Fruit fly (Drosophila melanogaster) whole organism, embryonic: ENCODE results near the gene Dpm3.

ENCODE experiments used
- Bgb ChIP-seq: fragments of 200-800 bp; sonication (Bioruptor generic); IDR thresholded peaks from 2 replicates; pipeline ENCODE4 v1.3.6; 2022; ENCODE audit warnings: missing biosample characterization, missing genetic modification characterization; ENCODE audit not compliant: partially characterized antibody
- CG10431 ChIP-seq: fragments of 200-800 bp; sonication (Bioruptor generic); optimal IDR thresholded peaks from 3 replicates; lab custom pipeline; 2018; ENCODE audit warnings: missing biosample characterization, mild to moderate bottlenecking, missing genetic modification characterization
- CG11723 ChIP-seq: fragments of 200-800 bp; sonication (Bioruptor generic); optimal IDR thresholded peaks from 2 replicates; lab custom pipeline; 2017; ENCODE audit warnings: missing biosample characterization, mild to moderate bottlenecking, missing genetic modification characterization
- CG14014 ChIP-seq: fragments of 200-800 bp; sonication (Bioruptor generic); IDR thresholded peaks from 2 replicates; pipeline ENCODE4 v1.3.6; 2022; ENCODE audit warnings: missing biosample characterization, missing genetic modification characterization
- CG15269 ChIP-seq: fragments of 200-800 bp; sonication (Bioruptor generic); optimal IDR thresholded peaks from 2 replicates; lab custom pipeline; 2018; ENCODE audit warnings: missing biosample characterization, mild to moderate bottlenecking, missing genetic modification characterization, moderate library complexity
- CG1832 ChIP-seq: fragments of 200-800 bp; sonication (Bioruptor generic); optimal IDR thresholded peaks from 2 replicates; lab custom pipeline; 2017; ENCODE audit warnings: missing biosample characterization, mild to moderate bottlenecking, missing genetic modification characterization, inconsistent platforms
- CG32767 ChIP-seq: fragments of 200-800 bp; sonication (Bioruptor generic); IDR thresholded peaks from 2 replicates; pipeline ENCODE4 v1.3.6; 2022; ENCODE audit warnings: missing biosample characterization, missing genetic modification characterization
- CG3726 ChIP-seq: fragments of 200-800 bp; sonication (Bioruptor generic); IDR thresholded peaks from 3 replicates; pipeline ENCODE4, ENCODE4 v1.3.6; 2022; ENCODE audit warnings: missing biosample characterization, missing genetic modification characterization
- CG4282 ChIP-seq: fragments of 200-800 bp; sonication (Bioruptor generic); optimal IDR thresholded peaks from 2 replicates; lab custom pipeline; 2016; ENCODE audit warnings: missing biosample characterization, missing genetic modification characterization
- CG5245 ChIP-seq: fragments of 200-800 bp; sonication (Bioruptor generic); optimal IDR thresholded peaks from 3 replicates; lab custom pipeline; 2016; ENCODE audit warnings: missing biosample characterization, missing genetic modification characterization
- CG6683 ChIP-seq: fragments of 200-800 bp; sonication (Bioruptor generic); optimal IDR thresholded peaks from 2 replicates; lab custom pipeline; 2017; ENCODE audit warnings: missing biosample characterization, mild to moderate bottlenecking, missing genetic modification characterization, missing genetic modification reagents
- CG6765 ChIP-seq: fragments of 200-800 bp; sonication (Bioruptor generic); optimal IDR thresholded peaks from 3 replicates; lab custom pipeline; 2017; ENCODE audit warnings: missing biosample characterization, mild to moderate bottlenecking, missing genetic modification characterization
- CG8388 ChIP-seq: fragments of 200-800 bp; sonication (Bioruptor generic); optimal IDR thresholded peaks from 2 replicates; lab custom pipeline; 2019; ENCODE audit warnings: missing biosample characterization, mild to moderate bottlenecking, missing genetic modification characterization, moderate library complexity
- CG9609 ChIP-seq: fragments of 200-800 bp; sonication (Bioruptor generic); optimal IDR thresholded peaks from 3 replicates; lab custom pipeline; 2016; ENCODE audit warnings: missing biosample characterization, missing genetic modification characterization
- Elba2 ChIP-seq: fragments of 200-800 bp; sonication (Bioruptor generic); optimal IDR thresholded peaks from 3 replicates; lab custom pipeline; 2016; ENCODE audit warnings: missing biosample characterization, missing genetic modification characterization
- Lpt ChIP-seq: fragments of >200 bp; optimal IDR thresholded peaks from 2 replicates; lab custom pipeline; 2018; ENCODE audit warnings: missing biosample characterization, missing genetic modification characterization
- YL-1 ChIP-seq: fragments of 200-800 bp; sonication (Bioruptor generic); optimal IDR thresholded peaks from 3 replicates; lab custom pipeline; 2017; ENCODE audit warnings: missing biosample characterization, mild to moderate bottlenecking, missing genetic modification characterization
- ab ChIP-seq: fragments of 200-800 bp; sonication (Bioruptor generic); optimal IDR thresholded peaks from 2 replicates; lab custom pipeline; 2016; ENCODE audit warnings: missing biosample characterization, missing genetic modification characterization
- ash1 ChIP-seq: fragments of 200-800 bp; sonication (Bioruptor generic); optimal IDR thresholded peaks from 2 replicates; lab custom pipeline; 2018; ENCODE audit warnings: missing biosample characterization, mild to moderate bottlenecking, missing genetic modification characterization
- br ChIP-seq: fragments of >200 bp; optimal IDR thresholded peaks from 2 replicates; lab custom pipeline; 2017
- btn ChIP-seq: fragments of 200-800 bp; sonication (Bioruptor generic); optimal IDR thresholded peaks from 2 replicates; lab custom pipeline; 2016; ENCODE audit warnings: missing biosample characterization, missing genetic modification characterization
- cato ChIP-seq: fragments of 200-800 bp; sonication (Bioruptor generic); optimal IDR thresholded peaks from 2 replicates; lab custom pipeline; 2016; ENCODE audit warnings: missing biosample characterization, missing genetic modification characterization, borderline replicate concordance
- cg ChIP-seq: fragments of 200-800 bp; sonication (Bioruptor generic); optimal IDR thresholded peaks from 3 replicates; lab custom pipeline; 2019; ENCODE audit warnings: missing biosample characterization, mild to moderate bottlenecking, missing genetic modification characterization, moderate library complexity
- cwo ChIP-seq: fragments of 200-800 bp; sonication (Bioruptor generic); optimal IDR thresholded peaks from 3 replicates; lab custom pipeline; 2017; ENCODE audit warnings: missing biosample characterization, missing genetic modification characterization, mild to moderate bottlenecking, moderate library complexity, missing genetic modification reagents
- da ChIP-seq: fragments of 200-800 bp; sonication (Bioruptor generic); optimal IDR thresholded peaks from 2 replicates; lab custom pipeline; 2016; ENCODE audit warnings: missing biosample characterization, missing genetic modification characterization
- disco-r ChIP-seq: fragments of 200-800 bp; sonication (Bioruptor generic); optimal IDR thresholded peaks from 2 replicates; lab custom pipeline; 2016; ENCODE audit warnings: missing biosample characterization, missing genetic modification characterization
- fd3F ChIP-seq: fragments of 200-800 bp; sonication (Bioruptor generic); optimal IDR thresholded peaks from 2 replicates; lab custom pipeline; 2018; ENCODE audit warnings: missing biosample characterization, mild to moderate bottlenecking, missing genetic modification characterization, moderate library complexity
- insv ChIP-seq, 2 experiments: fragments of 200-800 bp; sonication (Bioruptor generic); optimal IDR thresholded peaks; 3 replicates each; lab custom pipeline; 2016 to 2018; ENCODE audit warnings: missing biosample characterization in 2 of 2, missing genetic modification characterization in 2 of 2
- inv ChIP-seq: fragments of 200-800 bp; sonication (Bioruptor generic); IDR thresholded peaks from 2 replicates; pipeline ENCODE4 v1.3.6; 2022; ENCODE audit warnings: missing biosample characterization, missing genetic modification characterization; ENCODE audit not compliant: partially characterized antibody
- lov ChIP-seq, 2 experiments: fragments of 200-800 bp in 1 of 2; fragments of >200 bp in 1 of 2; sonication (Bioruptor generic) in 1 of 2; IDR thresholded peaks in 1 of 2; optimal IDR thresholded peaks in 1 of 2; 2 replicates in 1 of 2; 3 replicates in 1 of 2; pipeline versions ENCODE4 v1.3.6 to Lab custom; 2017 to 2022; ENCODE audit warnings: missing biosample characterization in 1 of 2, missing genetic modification characterization in 1 of 2
- oc ChIP-seq: fragments of 200-800 bp; sonication (Bioruptor generic); optimal IDR thresholded peaks from 2 replicates; lab custom pipeline; 2018; ENCODE audit warnings: missing biosample characterization, mild to moderate bottlenecking, missing genetic modification characterization, moderate library complexity
- pzg ChIP-seq: fragments of 200-800 bp; sonication (Bioruptor generic); optimal IDR thresholded peaks from 3 replicates; lab custom pipeline; 2018; ENCODE audit warnings: missing biosample characterization, mild to moderate bottlenecking, missing genetic modification characterization, moderate library complexity
- rib ChIP-seq: fragments of 200-800 bp; sonication (Bioruptor generic); IDR thresholded peaks from 2 replicates; pipeline ENCODE4 v1.3.6; 2022; ENCODE audit warnings: missing biosample characterization, missing genetic modification characterization
- shn ChIP-seq: fragments of 200-800 bp; sonication (Bioruptor generic); optimal IDR thresholded peaks from 3 replicates; lab custom pipeline; 2016; ENCODE audit warnings: missing biosample characterization, missing genetic modification characterization
- trh ChIP-seq: fragments of 200-800 bp; sonication (Bioruptor generic); optimal IDR thresholded peaks from 2 replicates; lab custom pipeline; 2016; ENCODE audit warnings: missing biosample characterization, missing genetic modification characterization
- wek ChIP-seq: fragments of 200-800 bp; sonication (Bioruptor generic); optimal IDR thresholded peaks from 3 replicates; lab custom pipeline; 2018; ENCODE audit warnings: missing biosample characterization, mild to moderate bottlenecking, missing genetic modification characterization, moderate library complexity

Dpm3 gene

DNA sequence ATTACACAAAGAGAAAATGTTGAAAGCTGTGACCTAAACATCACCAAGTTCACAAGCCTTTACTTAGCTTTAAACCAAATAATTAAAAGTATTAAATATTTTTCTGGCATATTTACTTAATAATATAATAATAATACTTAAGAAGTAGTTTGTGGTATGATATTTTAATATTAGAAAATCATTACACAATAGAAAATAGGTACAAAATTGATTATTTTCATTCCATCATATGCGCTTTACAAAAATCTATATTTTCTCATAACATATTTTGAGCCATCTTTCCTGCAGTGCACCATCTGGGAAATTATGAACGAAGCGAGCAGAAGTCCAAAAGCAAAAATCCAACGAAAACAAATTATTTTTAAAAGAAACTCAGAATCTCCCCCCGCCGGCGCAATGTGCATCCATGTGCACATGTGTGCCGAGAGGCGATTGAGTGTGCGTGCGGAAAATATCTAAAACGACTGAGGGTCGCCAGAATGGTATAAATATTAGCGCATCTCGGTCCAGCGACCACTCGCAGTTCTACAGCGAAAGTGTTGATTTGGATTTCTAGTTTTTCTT is 22.7 kb upstream of the Dpm3 start, which contains the start of gene Act87E (continued):
- TF ChIP-seq CG1832 (GFP tag; lab: Kevin White, UChicago) (no peak), ab (GFP tag; lab: Kevin White, UChicago) (no peak), CG11723 (peak; percentile 45), lov (optimal IDR thresholded peaks at IDR 0.05; lab: Kevin White, UChicago) (no peak), lov (GFP tag; IDR thresholded peaks at IDR 0.05; lab: Robert Waterston, UW) (no peak), Bgb (GFP tag; lab: Robert Waterston, UW) (no peak), da (no peak), inv (GFP tag; lab: Robert Waterston, UW) (no peak), oc (tag; lab: Kevin White, UChicago) (peak; percentile 19), rib (GFP tag; lab: Robert Waterston, UW) (no peak), fd3F (peak; percentile 52), CG3726 (GFP tag; lab: Robert Waterston, UW) (no peak), CG14014 (GFP tag; lab: Robert Waterston, UW) (0 out of 2 replicates have a peak, but pooled peaks have one; percentile 19), btn (GFP tag; lab: Kevin White, UChicago) (no peak), cwo (GFP tag; lab: Kevin White, UChicago) (peak; percentile 39), CG6765 (GFP tag; lab: Kevin White, UChicago) (no peak), br (no peak), pzg (no peak), CG5245 (no peak)
- TF ChIP-seq, all 482 proteins: peak for 184

DNA sequence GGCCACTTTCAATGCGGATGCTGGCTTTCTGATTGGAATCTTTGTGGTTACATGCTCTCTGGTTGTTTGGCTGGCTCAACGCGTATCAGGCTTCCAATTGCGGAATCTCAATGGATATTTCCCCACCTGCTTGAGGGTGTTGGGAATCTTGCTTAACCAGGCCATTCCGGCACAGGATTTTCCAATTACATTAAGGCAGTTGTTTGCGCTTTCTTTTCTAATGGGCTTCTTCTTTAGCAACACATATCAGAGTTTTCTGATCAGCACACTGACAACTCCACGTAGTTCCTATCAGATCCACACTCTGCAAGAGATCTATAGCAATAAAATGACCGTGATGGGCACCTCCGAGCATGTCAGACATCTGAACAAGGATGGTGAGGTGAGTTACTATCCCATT is 19.3 kb upstream of the Dpm3 start:
- TF ChIP-seq insv (GFP tag; optimal IDR thresholded peaks at IDR 0.05; lab: Kevin White, UChicago) (peak in 1 of 2 experiments; percentile 92), CG10431 (no peak), inv (GFP tag; lab: Robert Waterston, UW) (no peak), Elba2 (GFP tag; lab: Kevin White, UChicago) (peak; percentile 44)
- TF ChIP-seq, all 482 proteins: peak for 2

DNA sequence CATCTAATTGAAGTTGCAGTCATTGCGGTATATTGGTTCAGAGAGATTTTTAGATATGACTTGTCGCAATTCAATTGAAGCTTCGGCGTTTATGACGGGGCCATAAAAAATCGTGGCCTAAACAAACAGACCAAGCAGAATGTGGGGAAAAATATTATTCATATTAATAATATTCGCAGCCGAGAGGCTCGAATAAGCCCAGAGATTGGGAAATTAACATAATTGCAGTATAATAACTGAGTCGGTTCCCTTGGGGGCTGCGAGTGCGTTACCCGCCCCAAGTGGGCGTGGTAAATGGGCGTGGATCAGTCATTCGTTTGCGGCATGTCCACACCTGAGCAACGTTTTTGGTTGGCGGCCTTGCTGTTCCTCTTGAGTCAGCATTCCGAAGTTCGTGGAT is 17.1 kb upstream of the Dpm3 start, which contains the start of gene Ir87a:
Ir87a (plus strand) TSS at position 301 of the 400 bp plus-strand sequence.
- TF ChIP-seq CG4282 (no peak), Lpt (no peak), wek (no peak), YL-1 (GFP tag; lab: Kevin White, UChicago) (no peak), CG15269 (tag; lab: Kevin White, UChicago) (no peak), cg (GFP tag; lab: Kevin White, UChicago) (no peak), disco-r (no peak), CG9609 (GFP tag; lab: Kevin White, UChicago) (no peak), CG8388 (GFP tag; lab: Kevin White, UChicago) (no peak), cato (GFP tag; lab: Kevin White, UChicago) (no peak), ash1 (GFP tag; lab: Kevin White, UChicago) (no peak), shn (GFP tag; lab: Kevin White, UChicago) (no peak), trh (no peak), CG32767 (GFP tag; lab: Robert Waterston, UW) (no peak), CG6683 (GFP tag; lab: Kevin White, UChicago) (no peak)
